Worm (Caenorhabditis elegans) whole organism, L4 larva: ENCODE results near the gene cyp-13A2.

Experiments
- D1046.2 ChIP-seq: fragments of 200-800 bp; sonication (Bioruptor generic); IDR thresholded peaks from 2 replicates; pipeline ENCODE4 v1.3.6; 2022; ENCODE audit warnings: missing genetic modification characterization, missing compliant biosample characterization
- F37D6.2 ChIP-seq: sonication (generic microtip); optimal IDR thresholded peaks from 2 replicates; lab custom pipeline; 2016; ENCODE audit warnings: mild to moderate bottlenecking, missing genetic modification characterization, missing compliant biosample characterization
- R02D3.7 ChIP-seq: fragments of 150-350 bp; sonication (generic microtip); optimal IDR thresholded peaks from 3 replicates; lab custom pipeline; 2014; ENCODE audit warnings: missing biosample characterization, missing genetic modification characterization
- T26A8.4 ChIP-seq: fragments of 200-800 bp; sonication (Bioruptor generic); IDR thresholded peaks from 2 replicates; pipeline ENCODE4 v1.3.6; 2022; ENCODE audit warnings: missing genetic modification characterization, missing compliant biosample characterization
- Y5F2A.4 ChIP-seq: fragments of 200-800 bp; sonication (Bioruptor generic); optimal IDR thresholded peaks from 2 replicates; lab custom pipeline; 2018; ENCODE audit warnings: mild to moderate bottlenecking, missing genetic modification characterization, missing compliant biosample characterization
- aha-1 ChIP-seq: fragments of 150-350 bp; peaks from one replicate; lab custom pipeline; 2014; ENCODE audit warnings: missing biosample characterization, missing genetic modification characterization
- aly-2 ChIP-seq: sonication (generic microtip); optimal IDR thresholded peaks from 2 replicates; lab custom pipeline; 2018; ENCODE audit warnings: missing biosample characterization, missing genetic modification characterization
- ama-1 ChIP-seq: fragments of 150-350 bp; optimal IDR thresholded peaks from 2 replicates; lab custom pipeline; 2014; ENCODE audit warnings: inconsistent platforms, mixed read lengths
- ces-1 ChIP-seq: fragments of 150-350 bp; sonication (generic microtip); optimal IDR thresholded peaks from 4 replicates; lab custom pipeline; 2014; ENCODE audit warnings: missing biosample characterization, missing genetic modification reagents, missing genetic modification characterization
- cey-2 ChIP-seq: sonication (generic microtip); optimal IDR thresholded peaks from 3 replicates; lab custom pipeline; 2017; ENCODE audit warnings: missing genetic modification characterization, mild to moderate bottlenecking, missing compliant biosample characterization, antibody characterized with exemption, borderline replicate concordance; ENCODE audit not compliant: insufficient read depth
- dmd-6 ChIP-seq: fragments of 200-800 bp; sonication (Bioruptor generic); IDR thresholded peaks from 2 replicates; pipeline ENCODE4 v1.3.6; 2022; ENCODE audit warnings: missing genetic modification reagents, missing genetic modification characterization, missing compliant biosample characterization
- dmd-8 ChIP-seq: fragments of 200-800 bp; sonication (Bioruptor generic); IDR thresholded peaks from 2 replicates; pipeline ENCODE4 v1.3.6; 2022; ENCODE audit warnings: missing genetic modification characterization, missing compliant biosample characterization
- dpl-1 ChIP-seq: fragments of 150-350 bp; optimal IDR thresholded peaks from 2 replicates; lab custom pipeline; 2014; ENCODE audit warnings: missing biosample characterization, missing genetic modification reagents, missing genetic modification characterization
- egl-27 ChIP-seq: sonication (generic microtip); optimal IDR thresholded peaks from 3 replicates; lab custom pipeline; 2017; ENCODE audit warnings: missing biosample characterization, missing genetic modification reagents, missing genetic modification characterization
- fos-1 ChIP-seq: fragments of 150-350 bp; optimal IDR thresholded peaks from 2 replicates; lab custom pipeline; 2014; ENCODE audit warnings: missing biosample characterization, missing genetic modification characterization
- gei-8 ChIP-seq: fragments of 200-800 bp; sonication (Bioruptor generic); optimal IDR thresholded peaks from 2 replicates; lab custom pipeline; 2018; ENCODE audit warnings: mild to moderate bottlenecking, missing genetic modification characterization, missing compliant biosample characterization
- hlh-11 ChIP-seq: fragments of 200-800 bp; sonication (Bioruptor generic); optimal IDR thresholded peaks from 2 replicates; lab custom pipeline; 2018; ENCODE audit warnings: mild to moderate bottlenecking, missing genetic modification characterization, missing compliant biosample characterization
- hlh-30 ChIP-seq: sonication (generic microtip); optimal IDR thresholded peaks from 2 replicates; lab custom pipeline; 2017; ENCODE audit warnings: antibody characterized with exemption, mild to moderate bottlenecking, missing genetic modification characterization, missing compliant biosample characterization; ENCODE audit not compliant: insufficient read depth
- hmg-1.1 ChIP-seq: fragments of 200-800 bp; sonication (Bioruptor generic); IDR thresholded peaks from 2 replicates; pipeline ENCODE4 v1.3.6; 2022; ENCODE audit warnings: missing genetic modification reagents, missing genetic modification characterization, missing compliant biosample characterization
- jun-1 ChIP-seq: fragments of 150-350 bp; optimal IDR thresholded peaks from 2 replicates; lab custom pipeline; 2014; ENCODE audit warnings: missing biosample characterization, missing genetic modification reagents, missing genetic modification characterization
- lin-1 ChIP-seq: fragments of 200-800 bp; sonication (Bioruptor generic); IDR thresholded peaks from 2 replicates; pipeline ENCODE4 v1.3.6; 2022; ENCODE audit warnings: missing genetic modification reagents, missing genetic modification characterization, missing compliant biosample characterization
- lin-13 ChIP-seq: fragments of 150-350 bp; optimal IDR thresholded peaks from 2 replicates; lab custom pipeline; 2014; ENCODE audit warnings: missing biosample characterization, missing genetic modification reagents, missing genetic modification characterization
- lin-15B ChIP-seq: fragments of 150-350 bp; sonication (generic microtip); optimal IDR thresholded peaks from 3 replicates; lab custom pipeline; 2014; ENCODE audit warnings: missing biosample characterization, missing genetic modification characterization
- lsy-2 ChIP-seq, 2 experiments: fragments of 150-350 bp in 1 of 2; sonication (generic microtip) in 1 of 2; optimal IDR thresholded peaks; 2 replicates each; lab custom pipeline; 2014 to 2017; ENCODE audit warnings: missing biosample characterization in 2 of 2, missing genetic modification characterization in 2 of 2
- mdl-1 ChIP-seq, 2 experiments: fragments of 150-350 bp in 1 of 2; sonication (generic microtip) in 1 of 2; optimal IDR thresholded peaks; 2 replicates each; lab custom pipeline; 2014 to 2017; ENCODE audit warnings: missing biosample characterization in 2 of 2, missing genetic modification characterization in 2 of 2
- mep-1 ChIP-seq: fragments of 150-350 bp; sonication (generic microtip); optimal IDR thresholded peaks from 3 replicates; lab custom pipeline; 2014; ENCODE audit warnings: missing biosample characterization, missing genetic modification characterization
- mxl-2 ChIP-seq: fragments of 200-800 bp; sonication (Bioruptor generic); conservative IDR thresholded peaks from 2 replicates; pipeline ENCODE4 v1.3.6; 2022; ENCODE audit warnings: missing genetic modification reagents, missing genetic modification characterization, missing compliant biosample characterization
- mxl-3 ChIP-seq: fragments of 200-800 bp; sonication (Bioruptor generic); optimal IDR thresholded peaks from 2 replicates; lab custom pipeline; 2018; ENCODE audit warnings: mild to moderate bottlenecking, missing genetic modification characterization, missing compliant biosample characterization
- nhr-11 ChIP-seq: fragments of 150-350 bp; optimal IDR thresholded peaks from 2 replicates; lab custom pipeline; 2014; ENCODE audit warnings: missing biosample characterization, missing genetic modification characterization
- nhr-111 ChIP-seq: fragments of 200-800 bp; sonication (Bioruptor generic); optimal IDR thresholded peaks from 2 replicates; lab custom pipeline; 2018; ENCODE audit warnings: mild to moderate bottlenecking, missing genetic modification characterization, missing compliant biosample characterization
- nhr-237 ChIP-seq: sonication (generic microtip); optimal IDR thresholded peaks from 2 replicates; lab custom pipeline; 2017; ENCODE audit warnings: missing biosample characterization, missing genetic modification characterization
- nhr-25 ChIP-seq: sonication (generic microtip); optimal IDR thresholded peaks from 2 replicates; lab custom pipeline; 2017; ENCODE audit warnings: missing genetic modification characterization, mild to moderate bottlenecking, missing compliant biosample characterization, antibody characterized with exemption, moderate library complexity, borderline replicate concordance; ENCODE audit not compliant: insufficient read depth
- nhr-28 ChIP-seq: fragments of 150-350 bp; optimal IDR thresholded peaks from 2 replicates; lab custom pipeline; 2014; ENCODE audit warnings: missing biosample characterization, missing genetic modification characterization
- nhr-41 ChIP-seq: fragments of 200-800 bp; sonication (Bioruptor generic); IDR thresholded peaks from 2 replicates; pipeline ENCODE4 v1.3.6; 2022; ENCODE audit warnings: missing genetic modification reagents, missing genetic modification characterization, missing compliant biosample characterization
- nhr-42 ChIP-seq: fragments of 200-800 bp; sonication (Bioruptor generic); IDR thresholded peaks from 2 replicates; pipeline ENCODE4 v1.3.6; 2022; ENCODE audit warnings: missing genetic modification characterization, missing compliant biosample characterization
- pha-4 ChIP-seq, 2 experiments: fragments of 150-350 bp in 1 of 2; fragments of 200-800 bp in 1 of 2; sonication (Bioruptor generic) in 1 of 2; IDR thresholded peaks in 1 of 2; optimal IDR thresholded peaks in 1 of 2; 2 replicates each; pipeline versions ENCODE4 v1.3.6 to Lab custom; 2014 to 2022; ENCODE audit warnings: missing genetic modification characterization in 2 of 2, missing genetic modification reagents in 2 of 2, missing biosample characterization in 1 of 2, missing compliant biosample characterization in 1 of 2
- rbr-2 ChIP-seq: sonication (generic microtip); optimal IDR thresholded peaks from 2 replicates; lab custom pipeline; 2016; ENCODE audit warnings: missing genotype, missing genetic modification characterization, missing compliant biosample characterization
- skn-1 ChIP-seq: fragments of 150-350 bp; optimal IDR thresholded peaks from 2 replicates; lab custom pipeline; 2014; ENCODE audit warnings: missing biosample characterization, missing genetic modification characterization
- spr-1 ChIP-seq: sonication (generic microtip); optimal IDR thresholded peaks from 2 replicates; lab custom pipeline; 2016; ENCODE audit warnings: mild to moderate bottlenecking, missing genetic modification characterization, missing compliant biosample characterization
- tag-97 ChIP-seq: fragments of 200-800 bp; sonication (Bioruptor generic); IDR thresholded peaks from 2 replicates; pipeline ENCODE4 v1.3.6; 2022; ENCODE audit warnings: missing genetic modification characterization, missing compliant biosample characterization
- zag-1 ChIP-seq: fragments of 150-350 bp; optimal IDR thresholded peaks from 2 replicates; lab custom pipeline; 2014; ENCODE audit warnings: missing biosample characterization, missing genetic modification characterization
- zfp-3 ChIP-seq: fragments of 200-800 bp; sonication (Bioruptor generic); conservative IDR thresholded peaks from 2 replicates; pipeline ENCODE4 v1.3.6; 2022; ENCODE audit warnings: missing genetic modification reagents, missing genetic modification characterization, missing compliant biosample characterization
- zip-2 ChIP-seq: fragments of 150-350 bp; optimal IDR thresholded peaks from 2 replicates; lab custom pipeline; 2014; ENCODE audit warnings: missing biosample characterization, missing genetic modification characterization
- ztf-7 ChIP-seq: fragments of 150-350 bp; optimal IDR thresholded peaks from 2 replicates; lab custom pipeline; 2014; ENCODE audit warnings: missing biosample characterization, missing genetic modification characterization

cyp-13A2 gene

DNA sequence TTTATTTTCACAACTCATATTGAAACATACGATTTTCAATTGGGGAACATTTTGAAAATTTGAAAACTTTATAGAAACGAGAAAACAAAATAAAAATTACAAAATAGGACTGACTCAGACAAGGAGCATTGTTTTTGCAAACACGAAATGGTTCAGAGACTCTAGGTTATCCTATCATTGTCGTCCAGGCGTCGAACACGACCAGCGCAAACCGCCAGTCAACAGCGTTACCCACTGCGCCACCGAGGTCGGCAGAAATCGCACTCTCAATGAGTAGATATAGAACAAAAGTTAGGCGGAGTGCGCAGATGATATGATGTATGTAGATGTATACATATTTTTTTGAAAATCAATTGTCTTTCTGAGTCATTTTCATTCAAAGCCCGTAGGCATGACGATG lies 12.8 kb downstream of the cyp-13A2 start (continued):
- TF ChIP-seq egl-27 (tag; lab: Kevin White, UChicago) (no peak), ztf-7 (tag; lab: Kevin White, UChicago) (peak; percentile 33), zag-1 (tag; lab: Kevin White, UChicago) (no peak), jun-1 (no peak), dpl-1 (GFP tag; lab: Kevin White, UChicago) (peak; percentile 36), nhr-41 (GFP tag; lab: Robert Waterston, UW) (peak; percentile 88; the same call in 1 of the 2 replicates), D1046.2 (peak; percentile 86; the same call in 1 of the 2 replicates), F37D6.2 (tag; lab: Kevin White, UChicago) (peak; percentile 51)

DNA sequence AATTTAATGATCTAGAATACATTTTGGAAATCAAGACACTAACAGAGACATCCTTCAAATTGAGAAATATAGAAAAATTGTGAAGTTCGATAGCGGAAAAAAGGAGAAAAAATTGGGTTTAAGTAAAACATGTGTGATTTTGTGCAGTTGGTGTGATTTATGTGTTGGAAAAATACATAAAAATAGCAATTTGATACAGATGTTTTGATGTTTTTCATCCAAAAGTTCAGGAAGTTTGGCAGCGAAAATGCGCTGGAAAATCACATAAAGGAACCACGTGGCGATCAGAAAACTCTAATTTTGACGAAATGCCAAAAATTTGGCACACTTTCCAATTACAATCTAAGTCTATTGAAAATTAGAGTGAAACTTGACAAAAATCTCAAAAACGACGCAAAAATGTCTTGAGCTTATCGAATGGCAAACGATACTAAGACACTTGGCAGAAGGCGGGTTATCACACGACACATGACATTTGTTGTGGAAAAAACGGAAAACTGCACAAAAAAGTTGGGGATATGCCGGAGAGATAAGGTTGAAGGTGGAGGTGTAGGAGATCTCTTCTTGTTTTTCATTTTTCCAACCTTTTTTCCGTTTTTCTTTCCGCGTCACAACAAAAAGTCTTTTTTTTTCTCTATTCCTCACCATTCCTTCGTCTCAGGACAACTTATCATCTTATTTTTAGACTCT lies 13.4 kb downstream of the cyp-13A2 start, which contains the start of gene ZK1321.4:
ZK1321.4 (minus strand) TSS at position 51 of the 690 bp plus-strand sequence.
- TF ChIP-seq nhr-11 (tag; lab: Kevin White, UChicago) = peak; percentile 12
- no peak for TF ChIP-seq lsy-2 (tag; optimal IDR thresholded peaks at IDR 0.05; lab: Kevin White, UChicago)

DNA sequence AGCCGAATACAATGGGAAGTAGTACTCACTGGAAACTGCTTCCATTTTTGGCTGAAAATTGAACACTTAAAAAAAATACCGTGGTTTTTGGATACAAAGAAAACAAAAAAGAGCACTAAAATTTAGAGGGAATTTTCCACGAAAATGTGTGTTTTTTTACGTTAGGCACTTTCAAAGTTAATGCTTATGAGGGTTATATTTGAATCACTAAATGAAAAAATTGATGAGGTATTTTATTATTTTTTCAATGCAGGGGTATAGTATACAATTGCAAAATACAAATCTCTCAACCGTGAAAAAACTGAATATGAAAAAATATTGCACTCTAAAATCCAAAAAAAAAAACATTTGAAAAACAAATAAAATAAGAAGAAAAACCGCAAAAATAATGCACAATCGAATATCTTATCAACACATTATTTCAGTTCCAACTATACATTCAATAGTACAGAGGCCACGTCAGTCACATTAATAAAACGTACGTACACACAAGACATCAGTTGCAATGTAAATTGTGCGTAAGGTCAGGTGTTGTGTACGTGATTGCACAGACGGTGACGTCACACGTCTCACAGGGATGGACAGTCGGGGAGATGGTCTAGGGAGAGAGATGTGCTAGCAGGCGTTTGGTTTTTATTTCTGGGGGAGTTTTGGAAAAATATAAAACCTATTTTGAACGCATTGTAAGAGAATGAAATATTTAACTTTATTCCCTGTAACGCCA lies 17.5 kb downstream of the cyp-13A2 start, which contains the start of gene aqp-10:
aqp-10 (minus strand) TSS at position 51 of the 724 bp plus-strand sequence.
- peak; percentile 80 for TF ChIP-seq hlh-11 (tag; lab: Kevin White, UChicago)
- TF ChIP-seq zag-1 (tag; lab: Kevin White, UChicago) = no peak
- TF ChIP-seq pha-4 (GFP tag; IDR thresholded peaks at IDR 0.05; lab: Robert Waterston, UW) = no peak
- TF ChIP-seq pha-4 (tag; optimal IDR thresholded peaks at IDR 0.05; lab: Kevin White, UChicago) = peak; percentile 14
- no peak for TF ChIP-seq nhr-25
- TF ChIP-seq lin-15B (tag; lab: Kevin White, UChicago) = no peak
- TF ChIP-seq cey-2 (tag; lab: Kevin White, UChicago) = no peak
- peak; percentile 81 for TF ChIP-seq T26A8.4
- TF ChIP-seq ztf-7 (tag; lab: Kevin White, UChicago) = no peak
- no peak for TF ChIP-seq tag-97
- TF ChIP-seq mdl-1 (tag; optimal IDR thresholded peaks at IDR 0.05; lab: Kevin White, UChicago) = peak in 1 of 2 experiments; percentile 20
- no peak for TF ChIP-seq Y5F2A.4 (GFP tag; lab: Kevin White, UChicago)
- peak; percentile 70 for TF ChIP-seq hmg-1.1
- TF ChIP-seq mep-1 (tag; lab: Kevin White, UChicago) = peak; percentile 45
- 0 out of 2 replicates have a peak, but pooled peaks have one; percentile 37 for TF ChIP-seq dmd-8 (GFP tag; lab: Robert Waterston, UW)
- no peak for TF ChIP-seq nhr-237 (tag; lab: Kevin White, UChicago)
- TF ChIP-seq nhr-111 (GFP tag; lab: Kevin White, UChicago) = no peak
- TF ChIP-seq R02D3.7 = no peak
- peak in 1 of 2 experiments; percentile 74 for TF ChIP-seq lsy-2 (tag; optimal IDR thresholded peaks at IDR 0.05; lab: Kevin White, UChicago)
- TF ChIP-seq ces-1 = no peak
- TF ChIP-seq nhr-28 = peak; percentile 70
- peak; percentile 86 for TF ChIP-seq aha-1
- TF ChIP-seq nhr-42 (GFP tag; lab: Robert Waterston, UW) = no peak
- TF ChIP-seq mxl-2 = 0 out of 2 replicates have a peak, but pooled peaks have one; percentile 23
- TF ChIP-seq lin-1 (GFP tag; lab: Robert Waterston, UW) = 0 out of 2 replicates have a peak, but pooled peaks have one; percentile 10
- no peak for TF ChIP-seq aly-2 (tag; lab: Kevin White, UChicago)
- 0 out of 2 replicates have a peak, but pooled peaks have one; percentile 35 for TF ChIP-seq zfp-3 (GFP tag; lab: Robert Waterston, UW)
- TF ChIP-seq dmd-6 (GFP tag; lab: Robert Waterston, UW) = peak; percentile 79
- TF ChIP-seq mxl-3 (GFP tag; lab: Kevin White, UChicago) = peak; percentile 5
- no peak for TF ChIP-seq zip-2 (tag; lab: Kevin White, UChicago)
- TF ChIP-seq fos-1 = no peak
- TF ChIP-seq lin-13 (GFP tag; lab: Kevin White, UChicago) = no peak
- no peak for TF ChIP-seq skn-1
- TF ChIP-seq spr-1 = peak; percentile 15
- TF ChIP-seq ama-1 (lab: Kevin White, UChicago) = no peak
- TF ChIP-seq rbr-2 (tag; lab: Kevin White, UChicago) = peak; percentile 29
- no peak for TF ChIP-seq gei-8 (GFP tag; lab: Kevin White, UChicago)
- peak; percentile 85 for TF ChIP-seq hlh-30 (tag; lab: Kevin White, UChicago)
